Fruit fly (Drosophila melanogaster) whole organism, embryonic: ENCODE data around the gene CG1161.

Source experiments
- Ada2b ChIP-seq: fragments of 200-800 bp; sonication (Bioruptor generic); IDR thresholded peaks from 2 replicates; pipeline ENCODE4 v1.3.6; 2022; ENCODE audit warnings: missing biosample characterization, missing genetic modification characterization
- Awh ChIP-seq: fragments of 200-800 bp; sonication (Bioruptor generic); IDR thresholded peaks from 2 replicates; pipeline ENCODE4, ENCODE4 v1.3.6; 2022; ENCODE audit warnings: missing biosample characterization, missing genetic modification characterization
- B-H2 ChIP-seq: fragments of 200-800 bp; sonication (Bioruptor generic); optimal IDR thresholded peaks from 2 replicates; lab custom pipeline; 2018; ENCODE audit warnings: missing biosample characterization, mild to moderate bottlenecking, missing genetic modification characterization
- BtbVII ChIP-seq: fragments of 200-800 bp; sonication (Bioruptor generic); optimal IDR thresholded peaks from 3 replicates; lab custom pipeline; 2017; ENCODE audit warnings: missing biosample characterization, mild to moderate bottlenecking, missing genetic modification characterization
- CG12769 ChIP-seq: fragments of 200-800 bp; sonication (Bioruptor generic); optimal IDR thresholded peaks from 2 replicates; lab custom pipeline; 2019; ENCODE audit warnings: missing biosample characterization, mild to moderate bottlenecking, missing genetic modification characterization, moderate library complexity
- CG13296 ChIP-seq: fragments of 200-800 bp; sonication (Bioruptor generic); optimal IDR thresholded peaks from 3 replicates; lab custom pipeline; 2018; ENCODE audit warnings: missing biosample characterization, mild to moderate bottlenecking, missing genetic modification characterization
- CG13894 ChIP-seq: fragments of 200-800 bp; sonication (Bioruptor generic); optimal IDR thresholded peaks from 3 replicates; lab custom pipeline; 2018; ENCODE audit warnings: missing biosample characterization, mild to moderate bottlenecking, missing genetic modification characterization, moderate library complexity
- CG17328 ChIP-seq: fragments of 200-800 bp; sonication (Bioruptor generic); IDR thresholded peaks from 2 replicates; pipeline ENCODE4 v1.3.6; 2022; ENCODE audit warnings: missing biosample characterization, missing genetic modification characterization
- CG17359 ChIP-seq: fragments of 200-800 bp; sonication (Bioruptor generic); optimal IDR thresholded peaks from 3 replicates; lab custom pipeline; 2018; ENCODE audit warnings: missing biosample characterization, mild to moderate bottlenecking, missing genetic modification characterization, moderate library complexity
- CG2199 ChIP-seq: fragments of 200-800 bp; sonication (Bioruptor generic); IDR thresholded peaks from 3 replicates; pipeline ENCODE4 v1.3.6; 2022; ENCODE audit warnings: missing biosample characterization, missing genetic modification characterization
- CG2678 ChIP-seq: fragments of 200-800 bp; sonication (Bioruptor generic); optimal IDR thresholded peaks from 3 replicates; lab custom pipeline; 2019; ENCODE audit warnings: missing biosample characterization, mild to moderate bottlenecking, missing genetic modification characterization, moderate library complexity
- CG2889 ChIP-seq: fragments of 200-800 bp; sonication (Bioruptor generic); IDR thresholded peaks from 3 replicates; pipeline ENCODE4 v1.3.6; 2022; ENCODE audit warnings: missing biosample characterization, missing genetic modification characterization
- CG34376 ChIP-seq: fragments of 200-800 bp; sonication (Bioruptor generic); optimal IDR thresholded peaks from 2 replicates; lab custom pipeline; 2018; ENCODE audit warnings: missing biosample characterization, mild to moderate bottlenecking, missing genetic modification characterization
- CG6175 ChIP-seq: fragments of 200-800 bp; sonication (Bioruptor generic); IDR thresholded peaks from 3 replicates; pipeline ENCODE4 v1.3.6; 2022; ENCODE audit warnings: missing biosample characterization, missing genetic modification characterization
- CG6654 ChIP-seq: fragments of 200-800 bp; sonication (Bioruptor generic); optimal IDR thresholded peaks from 2 replicates; lab custom pipeline; 2017; ENCODE audit warnings: missing biosample characterization, mild to moderate bottlenecking, missing genetic modification characterization
- CG6813 ChIP-seq: fragments of 200-800 bp; sonication (Bioruptor generic); optimal IDR thresholded peaks from 2 replicates; lab custom pipeline; 2017; ENCODE audit warnings: missing biosample characterization, missing genetic modification characterization, mild to moderate bottlenecking, moderate library complexity, missing genetic modification reagents
- CG6854 ChIP-seq: fragments of 200-800 bp; sonication (Bioruptor generic); optimal IDR thresholded peaks from 3 replicates; lab custom pipeline; 2017; ENCODE audit warnings: missing biosample characterization, mild to moderate bottlenecking, missing genetic modification characterization
- CG7839 ChIP-seq: fragments of 200-800 bp; sonication (Bioruptor generic); optimal IDR thresholded peaks from 3 replicates; lab custom pipeline; 2018; ENCODE audit warnings: missing biosample characterization, mild to moderate bottlenecking, missing genetic modification characterization, moderate library complexity
- CG8089 ChIP-seq: fragments of 200-800 bp; sonication (Bioruptor generic); optimal IDR thresholded peaks from 3 replicates; lab custom pipeline; 2016; ENCODE audit warnings: missing biosample characterization, missing genetic modification characterization
- CG8290 ChIP-seq, 3 experiments: fragments of 200-800 bp; sonication (Bioruptor generic); optimal IDR thresholded peaks; 2 replicates each; lab custom pipeline; 2016 to 2019; ENCODE audit warnings: missing biosample characterization in 3 of 3, missing genetic modification characterization in 3 of 3, mild to moderate bottlenecking in 2 of 3, moderate library complexity in 1 of 3
- CG8359 ChIP-seq: fragments of 200-800 bp; sonication (Bioruptor generic); optimal IDR thresholded peaks from 2 replicates; lab custom pipeline; 2017; ENCODE audit warnings: missing biosample characterization, mild to moderate bottlenecking, missing genetic modification characterization, borderline replicate concordance
- CG9817 ChIP-seq: fragments of 200-800 bp; sonication (Bioruptor generic); optimal IDR thresholded peaks from 2 replicates; lab custom pipeline; 2018; ENCODE audit warnings: missing biosample characterization, mild to moderate bottlenecking, missing genetic modification characterization, moderate library complexity
- CTCF ChIP-seq: fragments of 200-800 bp; sonication (Bioruptor generic); optimal IDR thresholded peaks from 2 replicates; lab custom pipeline; 2017; ENCODE audit warnings: missing biosample characterization, mild to moderate bottlenecking, missing genetic modification characterization, moderate library complexity
- Deaf1 ChIP-seq: fragments of 200-800 bp; optimal IDR thresholded peaks from 3 replicates; lab custom pipeline; 2019; ENCODE audit warnings: missing biosample characterization, mild to moderate bottlenecking, missing genetic modification characterization, moderate library complexity
- HLH54F ChIP-seq: fragments of 200-800 bp; sonication (Bioruptor generic); optimal IDR thresholded peaks from 3 replicates; lab custom pipeline; 2016; ENCODE audit warnings: missing biosample characterization, missing genetic modification characterization
- Med ChIP-seq: fragments of 200-800 bp; sonication (Bioruptor generic); peaks from one replicate; lab custom pipeline; 2016; ENCODE audit warnings: missing biosample characterization, missing genetic modification characterization, mild to moderate bottlenecking, inconsistent platforms, moderate library complexity
- PHDP ChIP-seq: fragments of 200-800 bp; sonication (Bioruptor generic); optimal IDR thresholded peaks from 3 replicates; lab custom pipeline; 2018; ENCODE audit warnings: missing biosample characterization, mild to moderate bottlenecking, missing genetic modification characterization, moderate library complexity
- Pdp1 ChIP-seq, 2 experiments: fragments of 200-800 bp; sonication (Bioruptor generic); optimal IDR thresholded peaks; 3 replicates each; lab custom pipeline; 2016; ENCODE audit warnings: missing biosample characterization in 2 of 2, missing genetic modification characterization in 2 of 2, mild to moderate bottlenecking in 1 of 2, moderate library complexity in 1 of 2
- Ssrp ChIP-seq: fragments of 200-800 bp; sonication (Bioruptor generic); optimal IDR thresholded peaks from 2 replicates; lab custom pipeline; 2018; ENCODE audit warnings: missing biosample characterization, mild to moderate bottlenecking, missing genetic modification characterization, moderate library complexity
- abd-A ChIP-seq: fragments of 200-800 bp; sonication (Bioruptor generic); optimal IDR thresholded peaks from 3 replicates; lab custom pipeline; 2019; ENCODE audit warnings: missing biosample characterization, mild to moderate bottlenecking, missing genetic modification characterization, moderate library complexity
- bigmax ChIP-seq: fragments of 200-800 bp; sonication (Bioruptor generic); optimal IDR thresholded peaks from 2 replicates; lab custom pipeline; 2018; ENCODE audit warnings: missing biosample characterization, mild to moderate bottlenecking, missing genetic modification characterization
- chinmo ChIP-seq: fragments of 200-800 bp; sonication (Bioruptor generic); IDR thresholded peaks from 4 replicates; pipeline ENCODE4 v1.3.6; 2022; ENCODE audit warnings: missing biosample characterization, missing genetic modification characterization; ENCODE audit not compliant: partially characterized antibody
- cwo ChIP-seq: fragments of 200-800 bp; sonication (Bioruptor generic); optimal IDR thresholded peaks from 3 replicates; lab custom pipeline; 2017; ENCODE audit warnings: missing biosample characterization, missing genetic modification characterization, mild to moderate bottlenecking, moderate library complexity, missing genetic modification reagents
- exex ChIP-seq: fragments of 200-800 bp; sonication (Bioruptor generic); optimal IDR thresholded peaks from 4 replicates; lab custom pipeline; 2018; ENCODE audit warnings: missing biosample characterization, mild to moderate bottlenecking, missing genetic modification characterization, moderate library complexity
- gem ChIP-seq: fragments of 200-800 bp; sonication (Bioruptor generic); optimal IDR thresholded peaks from 2 replicates; lab custom pipeline; 2019; ENCODE audit warnings: missing biosample characterization, mild to moderate bottlenecking, missing genetic modification characterization, moderate library complexity
- h ChIP-seq: fragments of >200 bp; optimal IDR thresholded peaks from 2 replicates; lab custom pipeline; 2017
- ham ChIP-seq: fragments of 200-800 bp; sonication (Bioruptor generic); IDR thresholded peaks from 2 replicates; pipeline ENCODE4 v1.3.6; 2022; ENCODE audit warnings: missing biosample characterization, missing genetic modification characterization
- inv ChIP-seq: fragments of 200-800 bp; sonication (Bioruptor generic); IDR thresholded peaks from 2 replicates; pipeline ENCODE4 v1.3.6; 2022; ENCODE audit warnings: missing biosample characterization, missing genetic modification characterization; ENCODE audit not compliant: partially characterized antibody
- lov ChIP-seq, 2 experiments: fragments of 200-800 bp in 1 of 2; fragments of >200 bp in 1 of 2; sonication (Bioruptor generic) in 1 of 2; IDR thresholded peaks in 1 of 2; optimal IDR thresholded peaks in 1 of 2; 2 replicates in 1 of 2; 3 replicates in 1 of 2; pipeline versions ENCODE4 v1.3.6 to Lab custom; 2017 to 2022; ENCODE audit warnings: missing biosample characterization in 1 of 2, missing genetic modification characterization in 1 of 2
- otp ChIP-seq: fragments of 200-800 bp; sonication (Bioruptor generic); IDR thresholded peaks from 3 replicates; pipeline ENCODE4, ENCODE4 v1.3.6; 2022; ENCODE audit warnings: missing biosample characterization, missing genetic modification characterization
- peb ChIP-seq: fragments of 200-800 bp; sonication (Bioruptor generic); IDR thresholded peaks from 2 replicates; pipeline ENCODE4 v1.3.6; 2022; ENCODE audit warnings: missing biosample characterization, missing genetic modification characterization
- sd ChIP-seq: fragments of 200-800 bp; sonication (Bioruptor generic); optimal IDR thresholded peaks from 3 replicates; lab custom pipeline; 2018; ENCODE audit warnings: missing biosample characterization, mild to moderate bottlenecking, missing genetic modification characterization, moderate library complexity
- sens ChIP-seq: fragments of 200-800 bp; sonication (Bioruptor generic); peaks from one replicate; lab custom pipeline; 2016; ENCODE audit warnings: missing biosample characterization, missing genetic modification characterization
- sr ChIP-seq: fragments of 200-800 bp; sonication (Bioruptor generic); IDR thresholded peaks from 3 replicates; pipeline ENCODE4 v1.3.6; 2022; ENCODE audit warnings: missing biosample characterization, missing genetic modification characterization
- sug ChIP-seq: fragments of 200-800 bp; optimal IDR thresholded peaks from 2 replicates; lab custom pipeline; 2019; ENCODE audit warnings: missing biosample characterization, mild to moderate bottlenecking, missing genetic modification characterization, moderate library complexity
- tll ChIP-seq, 2 experiments: fragments of 200-800 bp in 1 of 2; fragments of >200 bp in 1 of 2; sonication (Bioruptor generic) in 1 of 2; optimal IDR thresholded peaks; 2 replicates each; lab custom pipeline; 2017 to 2019; ENCODE audit warnings: missing biosample characterization in 2 of 2, missing genetic modification characterization in 2 of 2, mild to moderate bottlenecking in 1 of 2, moderate library complexity in 1 of 2

CG1161 gene

DNA sequence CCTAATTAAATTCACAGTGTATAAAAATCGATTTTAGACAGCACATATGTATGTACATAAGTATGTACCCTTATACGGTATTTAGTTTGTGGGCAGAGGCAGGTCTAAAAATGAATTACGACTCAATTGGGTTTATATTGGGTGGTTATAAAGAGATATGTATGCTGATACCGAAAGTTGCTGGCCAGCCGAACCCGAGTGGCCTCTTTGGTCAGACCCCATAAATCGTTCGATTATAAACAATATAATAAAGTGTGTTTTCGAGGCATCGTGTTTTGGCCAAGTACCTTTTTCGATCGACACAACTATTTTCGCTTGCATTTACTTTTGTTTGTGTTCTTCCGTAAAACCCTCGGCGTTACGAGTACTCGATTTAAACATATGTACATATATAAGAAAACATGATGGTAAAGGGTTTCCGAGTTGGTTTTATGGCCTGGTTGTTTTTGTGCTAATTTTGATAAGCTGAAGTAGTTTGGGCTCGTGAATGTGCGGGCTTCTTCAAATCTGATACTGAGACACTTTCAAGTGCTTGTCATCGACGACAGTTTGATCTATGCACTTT lies 45.6 kb upstream of the CG1161 start:
- TF ChIP-seq BtbVII (GFP tag; lab: Kevin White, UChicago) = peak; percentile 22
- no peak for TF ChIP-seq CTCF (GFP tag; lab: Kevin White, UChicago)
- peak; percentile 25 for TF ChIP-seq PHDP (tag; lab: Kevin White, UChicago)
- peak; percentile 12 for TF ChIP-seq sd (tag; lab: Kevin White, UChicago)
- no peak for TF ChIP-seq CG2199
- TF ChIP-seq CG8359 = no peak
- TF ChIP-seq sens (GFP tag; lab: Kevin White, UChicago) = peak; percentile 12
- TF ChIP-seq tll (GFP tag; optimal IDR thresholded peaks at IDR 0.05; lab: Kevin White, UChicago) = no peak
- peak; percentile 88 for TF ChIP-seq sug
- no peak for TF ChIP-seq Ssrp (tag; lab: Kevin White, UChicago)
- peak; percentile 83 for TF ChIP-seq exex (tag; lab: Kevin White, UChicago)
- no peak for TF ChIP-seq CG8089 (GFP tag; lab: Kevin White, UChicago)
- peak; percentile 2 for TF ChIP-seq CG13296
- no peak for TF ChIP-seq peb (GFP tag; lab: Robert Waterston, UW)
- peak; percentile 19 for TF ChIP-seq CG13894 (tag; lab: Kevin White, UChicago)
- TF ChIP-seq CG2678 (tag; lab: Kevin White, UChicago) = peak; percentile 36
- peak; percentile 22 for TF ChIP-seq B-H2 (GFP tag; lab: Kevin White, UChicago)
- TF ChIP-seq CG34376 = peak; percentile 74
- no peak for TF ChIP-seq CG2889 (GFP tag; lab: Robert Waterston, UW)
- TF ChIP-seq Deaf1 = peak; percentile 25
- TF ChIP-seq CG17359 (tag; lab: Kevin White, UChicago) = peak; percentile 13
- TF ChIP-seq Med (GFP tag; lab: Kevin White, UChicago) = peak; percentile 28
- no peak for TF ChIP-seq CG6175 (GFP tag; lab: Robert Waterston, UW)
- peak; percentile 28 for TF ChIP-seq CG6813 (GFP tag; lab: Kevin White, UChicago)
- no peak for TF ChIP-seq gem
- TF ChIP-seq lov (optimal IDR thresholded peaks at IDR 0.05; lab: Kevin White, UChicago) = no peak
- no peak for TF ChIP-seq lov (GFP tag; IDR thresholded peaks at IDR 0.05; lab: Robert Waterston, UW)
- TF ChIP-seq CG8290 (GFP tag; optimal IDR thresholded peaks at IDR 0.05; lab: Kevin White, UChicago) = no peak
- TF ChIP-seq CG8290 (tag; optimal IDR thresholded peaks at IDR 0.05; lab: Kevin White, UChicago) = peak in 1 of 2 experiments; percentile 9

- no peak for TF ChIP-seq Ada2b (GFP tag; lab: Robert Waterston, UW)
- TF ChIP-seq Med (GFP tag; lab: Kevin White, UChicago) = peak; percentile 56
- TF ChIP-seq chinmo = 0 out of 4 replicates have a peak, but pooled peaks have one; percentile 23
- TF ChIP-seq CG6654 (GFP tag; lab: Kevin White, UChicago) = no peak
- peak in 1 of 2 experiments; percentile 89 for TF ChIP-seq Pdp1 (GFP tag; optimal IDR thresholded peaks at IDR 0.05; lab: Kevin White, UChicago)
- no peak for TF ChIP-seq CG6854 (GFP tag; lab: Kevin White, UChicago)
Measured at dm6 chr3R:5310250-5310649, 44.6 kb upstream of the CG1161 start.

- TF ChIP-seq h = no peak
- TF ChIP-seq CG9817 (tag; lab: Kevin White, UChicago) = no peak
- no peak for TF ChIP-seq bigmax (GFP tag; lab: Kevin White, UChicago)
- peak; percentile 37 for TF ChIP-seq abd-A
- 0 out of 3 replicates have a peak, but pooled peaks have one; percentile 19 for TF ChIP-seq sr (GFP tag; lab: Robert Waterston, UW)
- TF ChIP-seq HLH54F = no peak
- TF ChIP-seq CG7839 (tag; lab: Kevin White, UChicago) = no peak
- peak; percentile 79 for TF ChIP-seq CG12769 (tag; lab: Kevin White, UChicago)
- no peak for TF ChIP-seq CG17328 (GFP tag; lab: Robert Waterston, UW)
- TF ChIP-seq Awh (GFP tag; lab: Robert Waterston, UW) = no peak
- TF ChIP-seq chinmo = peak; percentile 79; the same call in 1 of the 4 replicates
- TF ChIP-seq cwo (GFP tag; lab: Kevin White, UChicago) = peak; percentile 12
- 0 out of 3 replicates have a peak, but pooled peaks have one; percentile 53 for TF ChIP-seq otp (GFP tag; lab: Robert Waterston, UW)
- 0 out of 3 replicates have a peak, but pooled peaks have one; percentile 59 for TF ChIP-seq CG2199
- TF ChIP-seq ham = no peak
- TF ChIP-seq inv = no peak
Measured at dm6 chr3R:5315050-5315643, 39.7 kb upstream of the CG1161 start.
